Worm (Caenorhabditis elegans) whole organism, L2 larva: ENCODE measurements around the gene col-74.

Experiments
- Y55F3AM.14 ChIP-seq: fragments of 200-800 bp; sonication (Bioruptor generic); optimal IDR thresholded peaks from 2 replicates; lab custom pipeline; 2018; ENCODE audit warnings: mild to moderate bottlenecking, missing genetic modification characterization, missing compliant biosample characterization
- crh-2 ChIP-seq: sonication (generic microtip); optimal IDR thresholded peaks from 2 replicates; lab custom pipeline; 2017; ENCODE audit warnings: missing biosample characterization, missing genetic modification characterization
- dmd-4 ChIP-seq: sonication (generic microtip); optimal IDR thresholded peaks from 2 replicates; lab custom pipeline; 2017; ENCODE audit warnings: missing biosample characterization, missing genetic modification characterization
- unc-62 ChIP-seq: fragments of 150-350 bp; optimal IDR thresholded peaks from 2 replicates; lab custom pipeline; 2014; ENCODE audit warnings: missing biosample characterization, missing genetic modification reagents, missing genetic modification characterization
- ztf-4 ChIP-seq: fragments of 150-350 bp; optimal IDR thresholded peaks from 2 replicates; lab custom pipeline; 2014; ENCODE audit warnings: missing biosample characterization, missing genetic modification characterization

- TF ChIP-seq Y55F3AM.14 (no peak), ztf-4 (no peak), dmd-4 (tag; lab: Kevin White, UChicago) (no peak), unc-62 (GFP tag; lab: Kevin White, UChicago) (no peak), crh-2 (no peak)
Observed at ce11 chrII:5792490-5792889, 37.7 kb upstream of the col-74 start, which contains the start of gene K05F1.14.
